Fruit fly (Drosophila melanogaster): Measurements from ENCODE around the gene Rtnl1.
A peak's percentile ranks its signal among the peaks of the same experiment; 100 is the strongest.

The Rtnl1 gene

dm6 chr2L:4976988-4977551, 32.5 kb downstream of the Rtnl1 start, which contains the start of the genes Gmd and CG3792 (continued):
- TF ChIP-seq dac (GFP tag; optimal IDR thresholded peaks at IDR 0.05) = peak; percentile 65
- peak; percentile 84 for TF ChIP-seq fd59A (GFP tag; optimal IDR thresholded peaks at IDR 0.05)
- no peak for TF ChIP-seq Eip93F (GFP tag; optimal IDR thresholded peaks at IDR 0.05)
- no peak for TF ChIP-seq Hr4 (GFP tag; optimal IDR thresholded peaks at IDR 0.05)
- peak; percentile 99 for TF ChIP-seq Eip78C (GFP tag)
- no peak for TF ChIP-seq achi (GFP tag; optimal IDR thresholded peaks at IDR 0.05)
- no peak for TF ChIP-seq Met (GFP tag; optimal IDR thresholded peaks at IDR 0.05)
- peak; percentile 81 for TF ChIP-seq Blimp-1 (GFP tag; optimal IDR thresholded peaks at IDR 0.05)
- TF ChIP-seq eg (GFP tag; IDR thresholded peaks at IDR 0.05) = peak; percentile 97
- TF ChIP-seq lz (GFP tag; optimal IDR thresholded peaks at IDR 0.05) = peak; percentile 94
- peak; percentile 95 for TF ChIP-seq CG15336 (GFP tag; IDR thresholded peaks at IDR 0.05)
- TF ChIP-seq fd85E (GFP tag; optimal IDR thresholded peaks at IDR 0.05) = no peak
- TF ChIP-seq CG7368 (GFP tag; optimal IDR thresholded peaks at IDR 0.05) = no peak
- TF ChIP-seq CG11294 (GFP tag; IDR thresholded peaks at IDR 0.05) = peak; percentile 93
- TF ChIP-seq CG8119 (GFP tag; IDR thresholded peaks at IDR 0.05) = peak; percentile 94
- TF ChIP-seq ss (GFP tag; optimal IDR thresholded peaks at IDR 0.05) = no peak
- TF ChIP-seq OdsH (GFP tag; optimal IDR thresholded peaks at IDR 0.05) = no peak
- no peak for TF ChIP-seq CG6808 (GFP tag; optimal IDR thresholded peaks at IDR 0.05)
- TF ChIP-seq Hr39 (GFP tag; optimal IDR thresholded peaks at IDR 0.05) = peak; percentile 94
- TF ChIP-seq CG4318 (GFP tag; optimal IDR thresholded peaks at IDR 0.05) = no peak
- no peak for TF ChIP-seq CG9139 (GFP tag; optimal IDR thresholded peaks at IDR 0.05)
- TF ChIP-seq esn (GFP tag; optimal IDR thresholded peaks at IDR 0.05) = peak; percentile 96
- no peak for TF ChIP-seq CG16779 (tag; optimal IDR thresholded peaks at IDR 0.05)
- no peak for TF ChIP-seq Sox102F (GFP tag; optimal IDR thresholded peaks at IDR 0.05)
- TF ChIP-seq svp (GFP tag) = no peak
- no peak for TF ChIP-seq CG3919 (GFP tag; optimal IDR thresholded peaks at IDR 0.05)
- TF ChIP-seq Sox15 (GFP tag; optimal IDR thresholded peaks at IDR 0.05) = peak; percentile 91
- TF ChIP-seq CG6276 (GFP tag; optimal IDR thresholded peaks at IDR 0.05) = no peak
- TF ChIP-seq dsx (GFP tag; optimal IDR thresholded peaks at IDR 0.05; ENCODE audit: poor library complexity, severe bottlenecking) = peak; percentile 91
- TF ChIP-seq CG31627 (GFP tag; optimal IDR thresholded peaks at IDR 0.05) = peak; percentile 96
- TF ChIP-seq CG8319 (GFP tag; optimal IDR thresholded peaks at IDR 0.05) = peak; percentile 93
- no peak for TF ChIP-seq CG32006 (GFP tag; optimal IDR thresholded peaks at IDR 0.05)
- TF ChIP-seq Smox (GFP tag; optimal IDR thresholded peaks at IDR 0.05) = no peak

DNA sequence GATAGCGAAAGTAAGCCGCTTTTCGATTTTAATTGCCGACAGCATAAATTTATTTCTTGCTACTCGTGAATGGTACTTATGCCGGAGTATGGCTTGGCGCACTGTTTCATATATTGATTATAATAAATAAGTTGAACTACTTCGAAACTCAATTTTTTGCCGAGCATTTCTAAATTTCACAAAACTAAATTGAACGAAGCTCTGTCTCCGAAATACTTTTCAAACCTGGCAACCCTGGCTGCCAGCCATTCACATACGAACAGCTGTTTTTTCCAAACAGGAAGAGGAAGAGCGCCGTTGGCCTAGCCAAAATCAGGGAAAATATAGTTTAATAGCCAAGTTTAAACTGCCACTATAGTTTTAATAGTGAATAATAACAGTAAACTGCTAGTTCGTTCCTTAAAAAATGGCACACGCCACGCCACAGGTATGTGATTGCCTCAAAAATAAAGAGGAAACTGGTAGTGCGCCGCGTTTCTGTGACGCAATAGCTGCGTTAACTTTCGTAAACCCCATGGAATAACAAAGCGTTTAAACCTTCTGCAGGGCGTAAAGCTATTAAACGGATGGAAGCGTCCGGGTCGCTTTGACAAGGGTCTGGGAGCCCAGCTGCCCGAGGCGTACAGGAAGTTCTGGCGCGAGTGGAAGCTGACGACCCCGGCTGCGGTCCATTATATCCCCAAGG, 35.6 kb downstream of the Rtnl1 start, which contains the start of gene mRpL28:
Gene mRpL28, plus strand, starts transcription at position 246 of the 685 bp plus-strand sequence.
- peak; percentile 47 for TF ChIP-seq esn (GFP tag; optimal IDR thresholded peaks at IDR 0.05)
- TF ChIP-seq pdm3 (GFP tag; optimal IDR thresholded peaks at IDR 0.05) = no peak
- peak; percentile 0 for TF ChIP-seq CG3032 (tag; optimal IDR thresholded peaks at IDR 0.05)
- no peak for TF ChIP-seq cyc (GFP tag; optimal IDR thresholded peaks at IDR 0.05)
- no peak for TF ChIP-seq CG10631 (GFP tag; optimal IDR thresholded peaks at IDR 0.05)
- TF ChIP-seq Sox102F (GFP tag; optimal IDR thresholded peaks at IDR 0.05) = no peak
- TF ChIP-seq ss (GFP tag; optimal IDR thresholded peaks at IDR 0.05) = no peak
- peak; percentile 1 for TF ChIP-seq CG6854 (GFP tag; optimal IDR thresholded peaks at IDR 0.05)
- TF ChIP-seq Lpt (GFP tag; optimal IDR thresholded peaks at IDR 0.05) = no peak
- TF ChIP-seq net (GFP tag; optimal IDR thresholded peaks at IDR 0.05) = no peak
- no peak for TF ChIP-seq CG4318 (GFP tag; optimal IDR thresholded peaks at IDR 0.05)
- no peak for TF ChIP-seq CG32006 (GFP tag; optimal IDR thresholded peaks at IDR 0.05)
- TF ChIP-seq CG6163 (GFP tag; IDR thresholded peaks at IDR 0.05) = no peak; the same call in 2 of the 3 replicates
- no peak for TF ChIP-seq acj6 (GFP tag; optimal IDR thresholded peaks at IDR 0.05)
- no peak for TF ChIP-seq Blimp-1 (GFP tag; optimal IDR thresholded peaks at IDR 0.05)
- TF ChIP-seq CG6792 (GFP tag; optimal IDR thresholded peaks at IDR 0.05) = no peak
- no peak for TF ChIP-seq Hr38 (GFP tag; optimal IDR thresholded peaks at IDR 0.05)
- TF ChIP-seq Ets96B (tag; optimal IDR thresholded peaks at IDR 0.05) = no peak
- no peak for TF ChIP-seq Met (GFP tag; optimal IDR thresholded peaks at IDR 0.05)
- no peak for TF ChIP-seq CG15336 (GFP tag; IDR thresholded peaks at IDR 0.05)
- TF ChIP-seq CG7368 (GFP tag; optimal IDR thresholded peaks at IDR 0.05) = no peak
- TF ChIP-seq CG8632 (GFP tag; optimal IDR thresholded peaks at IDR 0.05) = no peak
- TF ChIP-seq CG8319 (GFP tag; optimal IDR thresholded peaks at IDR 0.05) = no peak
- no peak for TF ChIP-seq lz (GFP tag; optimal IDR thresholded peaks at IDR 0.05)
- peak; percentile 7 for TF ChIP-seq CG31627 (GFP tag; optimal IDR thresholded peaks at IDR 0.05)
